Fruit fly (Drosophila melanogaster) whole organism, embryonic: ENCODE measurements around the gene mora.
A peak's percentile ranks its signal among the peaks of the same experiment; 100 is the strongest.

ENCODE experiments used
- CG1024 ChIP-seq: fragments of 200-800 bp; sonication (Bioruptor generic); IDR thresholded peaks from 2 replicates; pipeline ENCODE4 v1.3.6; 2022; ENCODE audit warnings: missing biosample characterization, missing genetic modification characterization
- CG11723 ChIP-seq: fragments of 200-800 bp; sonication (Bioruptor generic); optimal IDR thresholded peaks from 2 replicates; lab custom pipeline; 2017; ENCODE audit warnings: missing biosample characterization, mild to moderate bottlenecking, missing genetic modification characterization
- CG13287 ChIP-seq: fragments of 200-800 bp; sonication (Bioruptor generic); IDR thresholded peaks from 2 replicates; pipeline ENCODE4 v1.3.6; 2022; ENCODE audit warnings: missing biosample characterization, missing genetic modification characterization; ENCODE audit not compliant: partially characterized antibody
- CG14014 ChIP-seq: fragments of 200-800 bp; sonication (Bioruptor generic); IDR thresholded peaks from 2 replicates; pipeline ENCODE4 v1.3.6; 2022; ENCODE audit warnings: missing biosample characterization, missing genetic modification characterization
- CG15514 ChIP-seq: fragments of 200-800 bp; sonication (Bioruptor generic); optimal IDR thresholded peaks from 3 replicates; lab custom pipeline; 2017; ENCODE audit warnings: missing biosample characterization, missing genetic modification characterization, mild to moderate bottlenecking, moderate library complexity, missing genetic modification reagents
- CG15601 ChIP-seq: fragments of 200-800 bp; sonication (Bioruptor generic); optimal IDR thresholded peaks from 3 replicates; lab custom pipeline; 2019; ENCODE audit warnings: missing biosample characterization, mild to moderate bottlenecking, missing genetic modification characterization, moderate library complexity
- CG17612 ChIP-seq: fragments of 200-800 bp; sonication (Bioruptor generic); IDR thresholded peaks from 2 replicates; pipeline ENCODE4 v1.3.6; 2022; ENCODE audit warnings: missing biosample characterization, missing genetic modification characterization
- CG1792 ChIP-seq: fragments of 200-800 bp; sonication (Bioruptor generic); optimal IDR thresholded peaks from 2 replicates; lab custom pipeline; 2016; ENCODE audit warnings: missing biosample characterization, missing genetic modification characterization
- CG18764 ChIP-seq: fragments of 200-800 bp; sonication (Bioruptor generic); optimal IDR thresholded peaks from 3 replicates; lab custom pipeline; 2016; ENCODE audit warnings: missing biosample characterization, missing genetic modification characterization
- CG2889 ChIP-seq: fragments of 200-800 bp; sonication (Bioruptor generic); IDR thresholded peaks from 3 replicates; pipeline ENCODE4 v1.3.6; 2022; ENCODE audit warnings: missing biosample characterization, missing genetic modification characterization
- CG30403 ChIP-seq: fragments of 200-800 bp; sonication (Bioruptor generic); optimal IDR thresholded peaks from 3 replicates; lab custom pipeline; 2016; ENCODE audit warnings: missing biosample characterization, missing genetic modification characterization
- CG31388 ChIP-seq: fragments of 200-800 bp; sonication (Bioruptor generic); optimal IDR thresholded peaks from 2 replicates; lab custom pipeline; 2016; ENCODE audit warnings: missing biosample characterization, missing genetic modification characterization
- CG3847 ChIP-seq: fragments of 200-800 bp; sonication (Bioruptor generic); IDR thresholded peaks from 2 replicates; pipeline ENCODE4 v1.3.6; 2022; ENCODE audit warnings: missing biosample characterization, missing genetic modification characterization
- CG4424 ChIP-seq: fragments of 200-800 bp; sonication (Bioruptor generic); optimal IDR thresholded peaks from 3 replicates; lab custom pipeline; 2016; ENCODE audit warnings: missing biosample characterization, missing genetic modification characterization
- CG6254 ChIP-seq: fragments of 200-800 bp; sonication (Bioruptor generic); optimal IDR thresholded peaks from 3 replicates; lab custom pipeline; 2017; ENCODE audit warnings: mild to moderate bottlenecking, missing biosample characterization, missing genetic modification reagents, missing genetic modification characterization
- CG8924 ChIP-seq: fragments of 200-800 bp; optimal IDR thresholded peaks from 3 replicates; lab custom pipeline; 2019; ENCODE audit warnings: missing biosample characterization, mild to moderate bottlenecking, missing genetic modification characterization, moderate library complexity
- CG8944 ChIP-seq: fragments of 200-800 bp; sonication (Bioruptor generic); optimal IDR thresholded peaks from 3 replicates; lab custom pipeline; 2016; ENCODE audit warnings: missing biosample characterization, missing genetic modification characterization
- CG9437 ChIP-seq: fragments of 200-800 bp; sonication (Bioruptor generic); optimal IDR thresholded peaks from 2 replicates; lab custom pipeline; 2018; ENCODE audit warnings: missing biosample characterization, mild to moderate bottlenecking, missing genetic modification characterization
- Dbx ChIP-seq: fragments of 200-800 bp; sonication (Bioruptor generic); IDR thresholded peaks from 3 replicates; pipeline ENCODE4 v1.3.6; 2022; ENCODE audit warnings: missing biosample characterization, missing genetic modification characterization
- Deaf1 ChIP-seq: fragments of 200-800 bp; optimal IDR thresholded peaks from 3 replicates; lab custom pipeline; 2019; ENCODE audit warnings: missing biosample characterization, mild to moderate bottlenecking, missing genetic modification characterization, moderate library complexity
- Dp ChIP-seq: fragments of 200-800 bp; sonication (Bioruptor generic); optimal IDR thresholded peaks from 2 replicates; lab custom pipeline; 2018; ENCODE audit warnings: missing biosample characterization, mild to moderate bottlenecking, missing genetic modification characterization, moderate library complexity
- E2f1 ChIP-seq: fragments of 200-800 bp; sonication (Bioruptor generic); IDR thresholded peaks from 2 replicates; pipeline ENCODE4 v1.3.6; 2022; ENCODE audit warnings: missing biosample characterization, missing genetic modification characterization
- Hand ChIP-seq: fragments of 200-800 bp; sonication (Bioruptor generic); optimal IDR thresholded peaks from 2 replicates; lab custom pipeline; 2017; ENCODE audit warnings: mild to moderate bottlenecking, missing biosample characterization, missing genetic modification reagents, missing genetic modification characterization
- Lpt ChIP-seq: fragments of >200 bp; optimal IDR thresholded peaks from 2 replicates; lab custom pipeline; 2018; ENCODE audit warnings: missing biosample characterization, missing genetic modification characterization
- Mes4 ChIP-seq: fragments of 200-800 bp; sonication (Bioruptor generic); optimal IDR thresholded peaks from 2 replicates; lab custom pipeline; 2016; ENCODE audit warnings: missing biosample characterization, missing genetic modification characterization
- Mrtf ChIP-seq: fragments of 200-800 bp; sonication (Bioruptor generic); IDR thresholded peaks from 3 replicates; pipeline ENCODE4 v1.3.6; 2022; ENCODE audit warnings: missing biosample characterization, missing genetic modification characterization
- Myb ChIP-seq: fragments of 200-800 bp; sonication (Bioruptor generic); optimal IDR thresholded peaks from 2 replicates; lab custom pipeline; 2016; ENCODE audit warnings: missing biosample characterization, missing genetic modification characterization
- Nf-YB ChIP-seq: fragments of 200-800 bp; sonication (Bioruptor generic); optimal IDR thresholded peaks from 3 replicates; lab custom pipeline; 2019; ENCODE audit warnings: missing biosample characterization, mild to moderate bottlenecking, missing genetic modification characterization, moderate library complexity
- Ravus ChIP-seq: fragments of 200-800 bp; sonication (Bioruptor generic); IDR thresholded peaks from 2 replicates; pipeline ENCODE4 v1.3.6; 2022; ENCODE audit warnings: missing biosample characterization, missing genetic modification characterization
- Rfx ChIP-seq: fragments of 200-800 bp; sonication (Bioruptor generic); IDR thresholded peaks from 2 replicates; pipeline ENCODE4 v1.3.6; 2022; ENCODE audit warnings: missing biosample characterization, missing genetic modification characterization
- Spps ChIP-seq: fragments of 200-800 bp; sonication (Bioruptor generic); optimal IDR thresholded peaks from 2 replicates; lab custom pipeline; 2018; ENCODE audit warnings: missing biosample characterization, mild to moderate bottlenecking, missing genetic modification characterization
- Ssrp ChIP-seq: fragments of 200-800 bp; sonication (Bioruptor generic); optimal IDR thresholded peaks from 2 replicates; lab custom pipeline; 2018; ENCODE audit warnings: missing biosample characterization, mild to moderate bottlenecking, missing genetic modification characterization, moderate library complexity
- al ChIP-seq: fragments of 200-800 bp; sonication (Bioruptor generic); IDR thresholded peaks from 2 replicates; pipeline ENCODE4 v1.3.6; 2022; ENCODE audit warnings: missing biosample characterization, missing genetic modification characterization
- ato ChIP-seq: fragments of 200-800 bp; sonication (Bioruptor generic); IDR thresholded peaks from 2 replicates; pipeline ENCODE4 v1.3.6; 2022; ENCODE audit warnings: missing biosample characterization, missing genetic modification characterization; ENCODE audit not compliant: partially characterized antibody
- az2 ChIP-seq: fragments of 200-800 bp; sonication (Bioruptor generic); optimal IDR thresholded peaks from 3 replicates; lab custom pipeline; 2016; ENCODE audit warnings: missing biosample characterization, missing genetic modification characterization
- chm ChIP-seq: fragments of 200-800 bp; sonication (Bioruptor generic); IDR thresholded peaks from 2 replicates; pipeline ENCODE4 v1.3.6; 2022; ENCODE audit warnings: missing biosample characterization, missing genetic modification characterization
- ems ChIP-seq: fragments of 200-800 bp; sonication (Bioruptor generic); optimal IDR thresholded peaks from 3 replicates; lab custom pipeline; 2016; ENCODE audit warnings: missing biosample characterization, missing genetic modification characterization
- esg ChIP-seq: fragments of 200-800 bp; sonication (Bioruptor generic); conservative IDR thresholded peaks from 2 replicates; pipeline ENCODE4 v1.3.6; 2022; ENCODE audit warnings: missing biosample characterization, missing genetic modification characterization
- gcm2 ChIP-seq: fragments of 200-800 bp; sonication (Bioruptor generic); optimal IDR thresholded peaks from 2 replicates; lab custom pipeline; 2016; ENCODE audit warnings: missing biosample characterization, missing genetic modification characterization
- hb ChIP-seq: fragments of 200-800 bp; sonication (Bioruptor generic); IDR thresholded peaks from 3 replicates; pipeline ENCODE4 v1.3.6; 2022; ENCODE audit warnings: missing biosample characterization, missing genetic modification characterization; ENCODE audit not compliant: partially characterized antibody
- hth ChIP-seq: fragments of >200 bp; optimal IDR thresholded peaks from 2 replicates; lab custom pipeline; 2017; ENCODE audit warnings: inconsistent platforms
- kah ChIP-seq: fragments of 200-800 bp; sonication (Bioruptor generic); optimal IDR thresholded peaks from 2 replicates; lab custom pipeline; 2018; ENCODE audit warnings: missing biosample characterization, mild to moderate bottlenecking, missing genetic modification characterization
- lilli ChIP-seq: fragments of 200-800 bp; sonication (Bioruptor generic); optimal IDR thresholded peaks from 3 replicates; lab custom pipeline; 2016; ENCODE audit warnings: missing biosample characterization, missing genetic modification characterization
- nerfin-2 ChIP-seq: fragments of 200-800 bp; sonication (Bioruptor generic); IDR thresholded peaks from 2 replicates; pipeline ENCODE4 v1.3.6; 2022; ENCODE audit warnings: missing biosample characterization, missing genetic modification characterization; ENCODE audit not compliant: partially characterized antibody
- oc ChIP-seq: fragments of 200-800 bp; sonication (Bioruptor generic); optimal IDR thresholded peaks from 2 replicates; lab custom pipeline; 2018; ENCODE audit warnings: missing biosample characterization, mild to moderate bottlenecking, missing genetic modification characterization, moderate library complexity
- pfk ChIP-seq: fragments of 200-800 bp; sonication (Bioruptor generic); optimal IDR thresholded peaks from 2 replicates; lab custom pipeline; 2018; ENCODE audit warnings: missing biosample characterization, mild to moderate bottlenecking, missing genetic modification characterization, moderate library complexity
- phol ChIP-seq: fragments of 200-800 bp; sonication (Bioruptor generic); optimal IDR thresholded peaks from 3 replicates; lab custom pipeline; 2018; ENCODE audit warnings: missing biosample characterization, mild to moderate bottlenecking, missing genetic modification characterization, moderate library complexity
- rib ChIP-seq: fragments of 200-800 bp; sonication (Bioruptor generic); IDR thresholded peaks from 2 replicates; pipeline ENCODE4 v1.3.6; 2022; ENCODE audit warnings: missing biosample characterization, missing genetic modification characterization
- sim ChIP-seq: fragments of 200-800 bp; sonication (Bioruptor generic); IDR thresholded peaks from 2 replicates; pipeline ENCODE4 v1.3.6; 2022; ENCODE audit warnings: missing biosample characterization, missing genetic modification characterization
- zfh1 ChIP-seq: fragments of 200-800 bp; sonication (Bioruptor generic); IDR thresholded peaks from 3 replicates; pipeline ENCODE4 v1.3.6; 2022; ENCODE audit warnings: missing biosample characterization, missing genetic modification characterization
- zfh2 ChIP-seq: fragments of 200-800 bp; sonication (Bioruptor generic); optimal IDR thresholded peaks from 2 replicates; lab custom pipeline; 2016; ENCODE audit warnings: missing biosample characterization, missing genetic modification characterization

The mora gene

dm6 chr3R:24141013-24141592 is 45.1 kb upstream of the mora start, which contains the start of gene Kal1 (continued):
- TF ChIP-seq Mrtf (GFP tag; lab: Robert Waterston, UW) (peak; percentile 83), ato (GFP tag; lab: Robert Waterston, UW) (no peak), chm (GFP tag; lab: Robert Waterston, UW) (peak; percentile 95), pfk (GFP tag; lab: Kevin White, UChicago) (no peak), Rfx (GFP tag; lab: Robert Waterston, UW) (peak; percentile 80), ems (peak; percentile 29), CG8924 (tag; lab: Kevin White, UChicago) (peak; percentile 95), CG4424 (GFP tag; lab: Kevin White, UChicago) (peak; percentile 92), CG13287 (GFP tag; lab: Robert Waterston, UW) (peak; percentile 23; the same call in 1 of the 2 replicates), zfh1 (GFP tag; lab: Robert Waterston, UW) (peak; percentile 91), Dp (GFP tag; lab: Kevin White, UChicago) (no peak), CG30403 (GFP tag; lab: Kevin White, UChicago) (peak; percentile 88), CG3847 (peak; percentile 87), az2 (GFP tag; lab: Kevin White, UChicago) (peak; percentile 89), Spps (tag; lab: Kevin White, UChicago) (peak; percentile 94), CG11723 (GFP tag; lab: Kevin White, UChicago) (peak; percentile 91), lilli (peak; percentile 52), phol (tag; lab: Kevin White, UChicago) (peak; percentile 93), Mes4 (GFP tag; lab: Kevin White, UChicago) (no peak), nerfin-2 (GFP tag; lab: Robert Waterston, UW) (no peak), CG17612 (peak; percentile 44; the same call in 1 of the 2 replicates), Dbx (peak; percentile 71), CG15514 (GFP tag; lab: Kevin White, UChicago) (peak; percentile 77), CG15601 (tag; lab: Kevin White, UChicago) (peak; percentile 94), CG1792 (GFP tag; lab: Kevin White, UChicago) (no peak), CG18764 (GFP tag; lab: Kevin White, UChicago) (peak; percentile 81), al (peak; percentile 54; the same call in 1 of the 2 replicates), Ssrp (tag; lab: Kevin White, UChicago) (peak; percentile 92), Deaf1 (tag; lab: Kevin White, UChicago) (peak; percentile 71), hb (GFP tag; lab: Robert Waterston, UW) (no peak), rib (GFP tag; lab: Robert Waterston, UW) (0 out of 2 replicates have a peak, but pooled peaks have one; percentile 44), CG1024 (peak; percentile 89), CG9437 (GFP tag; lab: Kevin White, UChicago) (peak; percentile 81), oc (peak; percentile 96), E2f1 (GFP tag; lab: Robert Waterston, UW) (peak; percentile 88), CG6254 (GFP tag; lab: Kevin White, UChicago) (peak; percentile 95), Lpt (GFP tag; lab: Kevin White, UChicago) (no peak), hth (lab: Kevin White, UChicago) (no peak), CG14014 (GFP tag; lab: Robert Waterston, UW) (peak; percentile 83; the same call in 1 of the 2 replicates), esg (peak; percentile 86), zfh2 (GFP tag; lab: Kevin White, UChicago) (no peak), CG2889 (GFP tag; lab: Robert Waterston, UW) (peak; percentile 78; the same call in 2 of the 3 replicates), sim (GFP tag; lab: Robert Waterston, UW) (peak; percentile 95), Hand (peak; percentile 73), Ravus (GFP tag; lab: Robert Waterston, UW) (peak; percentile 67; the same call in 1 of the 2 replicates), Myb (GFP tag; lab: Kevin White, UChicago) (no peak), gcm2 (peak; percentile 35), CG8944 (GFP tag; lab: Kevin White, UChicago) (no peak), CG31388 (peak; percentile 58), Nf-YB (GFP tag; lab: Kevin White, UChicago) (peak; percentile 82), kah (peak; percentile 90)
